Fruit fly (Drosophila melanogaster) whole organism, pupa: ENCODE data around the gene Taf10.

Experiments
- CG10348 ChIP-seq: fragments of 200-800 bp; sonication (Bioruptor generic); IDR thresholded peaks from 2 replicates; pipeline ENCODE4 v1.3.6; 2022; ENCODE audit warnings: missing biosample characterization, missing genetic modification characterization
- CG12605 ChIP-seq: fragments of 200-800 bp; sonication (Bioruptor generic); IDR thresholded peaks from 2 replicates; pipeline ENCODE4 v1.3.6; 2022; ENCODE audit warnings: missing biosample characterization, missing genetic modification characterization
- CG13204 ChIP-seq: fragments of 200-800 bp; sonication (Bioruptor generic); optimal IDR thresholded peaks from 2 replicates; lab custom pipeline; 2018; ENCODE audit warnings: missing biosample characterization, mild to moderate bottlenecking, missing genetic modification characterization, moderate library complexity
- CG14655 ChIP-seq: fragments of 200-800 bp; sonication (Bioruptor generic); optimal IDR thresholded peaks from 3 replicates; lab custom pipeline; 2017; ENCODE audit warnings: mild to moderate bottlenecking, missing biosample characterization, missing genetic modification reagents, missing genetic modification characterization
- CG15710 ChIP-seq: fragments of 200-800 bp; sonication (Bioruptor generic); optimal IDR thresholded peaks from 2 replicates; lab custom pipeline; 2018; ENCODE audit warnings: missing biosample characterization, mild to moderate bottlenecking, missing genetic modification characterization, moderate library complexity
- CG17806 ChIP-seq: fragments of 200-800 bp; sonication (Bioruptor generic); optimal IDR thresholded peaks from 2 replicates; lab custom pipeline; 2018; ENCODE audit warnings: missing biosample characterization, mild to moderate bottlenecking, missing genetic modification characterization, moderate library complexity
- CG32121 ChIP-seq: fragments of 200-800 bp; sonication (Bioruptor generic); IDR thresholded peaks from 2 replicates; pipeline ENCODE4 v1.3.6; 2022; ENCODE audit warnings: missing biosample characterization, missing genetic modification characterization
- CG34367 ChIP-seq: fragments of 200-800 bp; sonication (Bioruptor generic); optimal IDR thresholded peaks from 2 replicates; lab custom pipeline; 2018; ENCODE audit warnings: missing biosample characterization, mild to moderate bottlenecking, missing genetic modification characterization
- CG4496 ChIP-seq: fragments of 200-800 bp; sonication (Bioruptor generic); IDR thresholded peaks from 3 replicates; pipeline ENCODE4 v1.3.6; 2022; ENCODE audit warnings: missing biosample characterization, missing genetic modification characterization
- CG8159 ChIP-seq: fragments of 200-800 bp; sonication (Bioruptor generic); optimal IDR thresholded peaks from 3 replicates; lab custom pipeline; 2018; ENCODE audit warnings: missing biosample characterization, mild to moderate bottlenecking, missing genetic modification characterization, moderate library complexity
- CG8301 ChIP-seq: fragments of 200-800 bp; sonication (Bioruptor generic); optimal IDR thresholded peaks from 2 replicates; lab custom pipeline; 2018; ENCODE audit warnings: missing biosample characterization, mild to moderate bottlenecking, missing genetic modification characterization
- CG9948 ChIP-seq: fragments of 200-800 bp; sonication (Bioruptor generic); optimal IDR thresholded peaks from 2 replicates; lab custom pipeline; 2018; ENCODE audit warnings: missing biosample characterization, mild to moderate bottlenecking, missing genetic modification characterization, moderate library complexity
- D1 ChIP-seq: fragments of 200-800 bp; sonication (Bioruptor generic); optimal IDR thresholded peaks from 2 replicates; lab custom pipeline; 2018; ENCODE audit warnings: missing biosample characterization, mild to moderate bottlenecking, missing genetic modification characterization, moderate library complexity
- EcR ChIP-seq: fragments of 200-800 bp; sonication (Bioruptor generic); optimal IDR thresholded peaks from 3 replicates; lab custom pipeline; 2019; ENCODE audit warnings: missing biosample characterization, missing genetic modification characterization, mild to moderate bottlenecking, moderate library complexity, missing genetic modification reagents
- Ets98B ChIP-seq: fragments of 200-800 bp; sonication (Bioruptor generic); IDR thresholded peaks from 2 replicates; pipeline ENCODE4 v1.3.6; 2022; ENCODE audit warnings: missing biosample characterization, missing genetic modification characterization
- Pif1A ChIP-seq: fragments of 200-800 bp; sonication (Bioruptor generic); optimal IDR thresholded peaks from 3 replicates; lab custom pipeline; 2016; ENCODE audit warnings: missing biosample characterization, missing genetic modification characterization
- Pif1B ChIP-seq: fragments of 200-800 bp; sonication (Bioruptor generic); optimal IDR thresholded peaks from 3 replicates; lab custom pipeline; 2016; ENCODE audit warnings: missing biosample characterization, missing genetic modification characterization
- Snoo ChIP-seq: fragments of 200-800 bp; sonication (Bioruptor generic); optimal IDR thresholded peaks from 3 replicates; lab custom pipeline; 2017; ENCODE audit warnings: missing biosample characterization, mild to moderate bottlenecking, missing genetic modification characterization, inconsistent platforms
- fd96Ca ChIP-seq: fragments of 200-800 bp; sonication (Bioruptor generic); IDR thresholded peaks from 3 replicates; pipeline ENCODE4 v1.3.6; 2022; ENCODE audit warnings: missing biosample characterization, missing genetic modification characterization
- gl ChIP-seq: fragments of 200-800 bp; sonication (Bioruptor generic); optimal IDR thresholded peaks from 2 replicates; lab custom pipeline; 2018; ENCODE audit warnings: missing biosample characterization, mild to moderate bottlenecking, missing genetic modification characterization
- rn ChIP-seq: fragments of 200-800 bp; sonication (Bioruptor generic); IDR thresholded peaks from 2 replicates; pipeline ENCODE4 v1.3.6; 2022; ENCODE audit warnings: missing biosample characterization, missing genetic modification characterization

Taf10 gene

dm6 chr2L:2749144-2749766, 18.4 kb upstream of the Taf10 start:
- no peak for TF ChIP-seq CG8159 (tag; lab: Kevin White, UChicago)
- TF ChIP-seq rn (GFP tag; lab: Robert Waterston, UW): no peak
- TF ChIP-seq CG14655: no peak
- TF ChIP-seq fd96Ca (GFP tag; lab: Robert Waterston, UW): no peak
- no peak for TF ChIP-seq Pif1A (GFP tag; lab: Kevin White, UChicago)
- TF ChIP-seq CG13204 (GFP tag; lab: Kevin White, UChicago): peak; percentile 57

- peak; percentile 7 for TF ChIP-seq CG34367
- TF ChIP-seq Pif1A (GFP tag; lab: Kevin White, UChicago): peak; percentile 47
- peak; percentile 49 for TF ChIP-seq CG17806 (tag; lab: Kevin White, UChicago)
- TF ChIP-seq CG9948 (tag; lab: Kevin White, UChicago): peak; percentile 67
- no peak for TF ChIP-seq D1 (tag; lab: Kevin White, UChicago)
- TF ChIP-seq EcR: no peak
- peak; percentile 41 for TF ChIP-seq Pif1B
- TF ChIP-seq CG32121 (GFP tag; lab: Robert Waterston, UW): no peak
- TF ChIP-seq rn (GFP tag; lab: Robert Waterston, UW): no peak
- no peak for TF ChIP-seq gl (tag; lab: Kevin White, UChicago)
- peak; percentile 86 for TF ChIP-seq CG8301
- TF ChIP-seq CG14655: peak; percentile 88
- peak; percentile 19 for TF ChIP-seq Snoo (tag; lab: Kevin White, UChicago)
- TF ChIP-seq CG8159 (tag; lab: Kevin White, UChicago): peak; percentile 41
- TF ChIP-seq Ets98B (GFP tag; lab: Robert Waterston, UW): no peak
- TF ChIP-seq CG4496 (GFP tag; lab: Robert Waterston, UW): no peak
- peak; percentile 22 for TF ChIP-seq CG15710
Measured at dm6 chr2L:2750337-2751084, 17.2 kb upstream of the Taf10 start.

- TF ChIP-seq gl (tag; lab: Kevin White, UChicago) (no peak), EcR (peak; percentile 52), CG13204 (GFP tag; lab: Kevin White, UChicago) (peak; percentile 87), CG12605 (GFP tag; lab: Robert Waterston, UW) (no peak), D1 (tag; lab: Kevin White, UChicago) (no peak), CG14655 (no peak), CG8301 (no peak), Snoo (tag; lab: Kevin White, UChicago) (no peak), Pif1A (GFP tag; lab: Kevin White, UChicago) (no peak), CG4496 (GFP tag; lab: Robert Waterston, UW) (no peak), fd96Ca (GFP tag; lab: Robert Waterston, UW) (no peak), rn (GFP tag; lab: Robert Waterston, UW) (no peak), CG15710 (no peak), CG17806 (tag; lab: Kevin White, UChicago) (no peak), CG8159 (tag; lab: Kevin White, UChicago) (no peak), CG9948 (tag; lab: Kevin White, UChicago) (no peak), CG10348 (GFP tag; lab: Robert Waterston, UW) (no peak), Pif1B (no peak)
Measured at dm6 chr2L:2751085-2751710, 16.5 kb upstream of the Taf10 start.

DNA sequence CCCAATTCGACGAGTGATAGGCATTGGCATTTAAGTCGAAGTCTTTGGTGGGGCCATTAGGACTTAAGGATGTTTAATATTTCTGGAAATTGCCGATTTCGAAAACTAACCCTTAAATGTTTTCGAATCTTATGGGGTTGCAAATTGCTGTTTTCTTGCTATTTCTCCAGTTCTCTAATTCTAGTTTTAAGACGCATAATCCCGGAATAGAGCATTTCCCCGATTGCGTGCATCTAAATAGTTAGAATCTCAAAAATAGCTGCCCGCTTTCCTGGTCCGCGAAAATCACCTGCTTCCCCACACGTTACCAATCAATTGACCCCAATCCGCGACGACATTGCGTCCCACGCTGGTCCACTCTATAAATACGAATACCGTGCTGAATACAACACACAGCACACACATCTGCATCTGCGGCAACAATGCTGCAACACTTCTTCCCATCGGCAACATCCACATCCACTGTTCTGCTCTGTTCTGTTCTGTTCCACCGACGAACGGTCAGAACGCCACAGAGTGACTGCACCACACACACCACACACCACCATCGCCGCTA, 15.7 kb upstream of the Taf10 start, which contains the start of gene Bacc:
Gene Bacc (plus strand): TSS at position 542 of the 556 bp plus-strand sequence.
- peak; percentile 98 for TF ChIP-seq CG9948 (tag; lab: Kevin White, UChicago)
- peak; percentile 90 for TF ChIP-seq gl (tag; lab: Kevin White, UChicago)
- TF ChIP-seq Pif1A (GFP tag; lab: Kevin White, UChicago): peak; percentile 99
- TF ChIP-seq EcR: no peak
- TF ChIP-seq rn (GFP tag; lab: Robert Waterston, UW): no peak
- peak; percentile 98 for TF ChIP-seq Pif1B
- peak; percentile 100 for TF ChIP-seq CG8159 (tag; lab: Kevin White, UChicago)
- peak; percentile 90 for TF ChIP-seq CG13204 (GFP tag; lab: Kevin White, UChicago)
- TF ChIP-seq Snoo (tag; lab: Kevin White, UChicago): peak; percentile 97
- peak; percentile 95 for TF ChIP-seq CG17806 (tag; lab: Kevin White, UChicago)
- TF ChIP-seq CG10348 (GFP tag; lab: Robert Waterston, UW): no peak
- TF ChIP-seq Ets98B (GFP tag; lab: Robert Waterston, UW): no peak
- TF ChIP-seq CG4496 (GFP tag; lab: Robert Waterston, UW): no peak
- TF ChIP-seq CG14655: peak; percentile 99
- no peak for TF ChIP-seq CG32121 (GFP tag; lab: Robert Waterston, UW)
- peak; percentile 98 for TF ChIP-seq D1 (tag; lab: Kevin White, UChicago)
- peak; percentile 99 for TF ChIP-seq CG8301
- peak; percentile 98 for TF ChIP-seq CG15710
- TF ChIP-seq fd96Ca (GFP tag; lab: Robert Waterston, UW): no peak
- TF ChIP-seq CG34367: peak; percentile 96
- no peak for TF ChIP-seq CG12605 (GFP tag; lab: Robert Waterston, UW)
